Fruit fly (Drosophila melanogaster) whole organism, embryonic: ENCODE data around the gene shv.

Experiments used
- Abd-B ChIP-seq: fragments of 200-800 bp; sonication (Bioruptor generic); optimal IDR thresholded peaks from 2 replicates; lab custom pipeline; 2018; ENCODE audit warnings: missing biosample characterization, mild to moderate bottlenecking, missing genetic modification characterization, moderate library complexity
- CG14667 ChIP-seq: fragments of 200-800 bp; sonication (Bioruptor generic); IDR thresholded peaks from 2 replicates; pipeline ENCODE4 v1.3.6; 2022; ENCODE audit warnings: missing biosample characterization, missing genetic modification characterization
- CG16779 ChIP-seq: fragments of 200-800 bp; sonication (Bioruptor generic); IDR thresholded peaks from 2 replicates; pipeline ENCODE4 v1.3.6; 2022; ENCODE audit warnings: missing biosample characterization, missing genetic modification characterization
- CG2120 ChIP-seq: fragments of 200-800 bp; sonication (Bioruptor generic); optimal IDR thresholded peaks from 3 replicates; lab custom pipeline; 2016; ENCODE audit warnings: missing biosample characterization, missing genetic modification characterization
- CG31224 ChIP-seq: fragments of 200-800 bp; sonication (Bioruptor generic); IDR thresholded peaks from 2 replicates; pipeline ENCODE4 v1.3.6; 2022; ENCODE audit warnings: missing biosample characterization, missing genetic modification characterization
- CG34224 ChIP-seq: fragments of 200-800 bp; sonication (Bioruptor generic); IDR thresholded peaks from 3 replicates; pipeline ENCODE4 v1.3.6; 2022; ENCODE audit warnings: missing biosample characterization, missing genetic modification characterization; ENCODE audit not compliant: partially characterized antibody
- CG34422 ChIP-seq: fragments of 200-800 bp; sonication (Bioruptor generic); IDR thresholded peaks from 3 replicates; pipeline ENCODE4 v1.3.6; 2022; ENCODE audit warnings: missing biosample characterization, missing genetic modification characterization
- CG7357 ChIP-seq: fragments of 200-800 bp; sonication (Bioruptor generic); IDR thresholded peaks from 3 replicates; pipeline ENCODE4 v1.3.6; 2022; ENCODE audit warnings: missing biosample characterization, missing genetic modification characterization
- CG8478 ChIP-seq: fragments of >200 bp; optimal IDR thresholded peaks from 2 replicates; lab custom pipeline; 2018
- HLH54F ChIP-seq: fragments of 200-800 bp; sonication (Bioruptor generic); optimal IDR thresholded peaks from 3 replicates; lab custom pipeline; 2016; ENCODE audit warnings: missing biosample characterization, missing genetic modification characterization
- HmgD ChIP-seq: fragments of 200-800 bp; sonication (Bioruptor generic); optimal IDR thresholded peaks from 3 replicates; lab custom pipeline; 2016; ENCODE audit warnings: missing biosample characterization, missing genetic modification characterization
- Sin3A ChIP-seq: fragments of >200 bp; optimal IDR thresholded peaks from 2 replicates; lab custom pipeline; 2018
- grn ChIP-seq: fragments of 200-800 bp; sonication (Bioruptor generic); optimal IDR thresholded peaks from 3 replicates; lab custom pipeline; 2017; ENCODE audit warnings: missing biosample characterization, missing genetic modification characterization
- nmo ChIP-seq: fragments of 200-800 bp; sonication (Bioruptor generic); optimal IDR thresholded peaks from 2 replicates; lab custom pipeline; 2018; ENCODE audit warnings: missing biosample characterization, mild to moderate bottlenecking, missing genetic modification characterization, moderate library complexity

DNA sequence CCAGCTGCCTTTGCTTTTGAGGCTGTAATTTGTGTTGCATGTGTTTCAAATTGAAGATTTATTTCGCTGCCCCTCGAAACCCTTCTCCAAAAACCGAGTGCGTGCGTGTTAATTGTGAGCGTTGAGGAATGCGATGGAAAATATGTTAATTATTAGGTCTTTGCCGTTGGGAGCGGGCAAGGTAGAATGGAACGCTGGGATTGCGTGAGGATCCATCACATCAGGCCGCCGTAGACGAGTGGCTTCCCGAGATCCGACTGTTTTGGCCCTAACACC is 11.5 kb upstream of the shv start:
- TF ChIP-seq CG2120 (no peak), CG16779 (GFP tag; lab: Robert Waterston, UW) (no peak), nmo (GFP tag; lab: Kevin White, UChicago) (no peak), grn (GFP tag; lab: Kevin White, UChicago) (no peak), CG34224 (no peak), HmgD (no peak), Sin3A (lab: Kevin White, UChicago) (no peak), Abd-B (GFP tag; lab: Kevin White, UChicago) (no peak), CG34422 (no peak), CG8478 (lab: Kevin White, UChicago) (no peak), CG14667 (GFP tag; lab: Robert Waterston, UW) (no peak), HLH54F (no peak), CG31224 (no peak), CG7357 (GFP tag; lab: Robert Waterston, UW) (no peak)
